Fruit fly (Drosophila melanogaster): ENCODE data around the gene hzg.

dm6 chr3L:15979912-15980311 is 24.6 kb downstream of the hzg start, which contains the start of gene CG17027:
- no peak for TF ChIP-seq spab (GFP tag; optimal IDR thresholded peaks at IDR 0.05)
- no peak for TF ChIP-seq dac (GFP tag; optimal IDR thresholded peaks at IDR 0.05)
- TF ChIP-seq lz (GFP tag; optimal IDR thresholded peaks at IDR 0.05) = no peak
- no peak for TF ChIP-seq pdm3 (GFP tag; optimal IDR thresholded peaks at IDR 0.05)
- TF ChIP-seq CG8119 (GFP tag; IDR thresholded peaks at IDR 0.05) = no peak
- no peak for TF ChIP-seq Blimp-1 (GFP tag; optimal IDR thresholded peaks at IDR 0.05)
- no peak for TF ChIP-seq CG32006 (GFP tag; optimal IDR thresholded peaks at IDR 0.05)
- no peak for TF ChIP-seq Hr4 (GFP tag; optimal IDR thresholded peaks at IDR 0.05)

All from whole organism, prepupa.